Worm (Caenorhabditis elegans) whole organism, late embryonic: Measurements from ENCODE around the gene Y43D4A.6.

Experiments
- F13H6.1 ChIP-seq: sonication (generic microtip); optimal IDR thresholded peaks from 2 replicates; lab custom pipeline; 2016; ENCODE audit warnings: missing genetic modification characterization, missing compliant biosample characterization
- K09A11.1 ChIP-seq: sonication (generic microtip); optimal IDR thresholded peaks from 2 replicates; lab custom pipeline; 2017; ENCODE audit warnings: antibody characterized with exemption, mild to moderate bottlenecking, missing genetic modification characterization, missing compliant biosample characterization; ENCODE audit not compliant: insufficient read depth
- ahr-1 ChIP-seq: sonication (generic microtip); optimal IDR thresholded peaks from 2 replicates; lab custom pipeline; 2016; ENCODE audit warnings: missing genetic modification characterization, missing compliant biosample characterization
- ama-1 ChIP-seq: fragments of 150-350 bp; optimal IDR thresholded peaks from 2 replicates; lab custom pipeline; 2014
- ceh-18 ChIP-seq: sonication (generic microtip); optimal IDR thresholded peaks from 2 replicates; lab custom pipeline; 2016; ENCODE audit warnings: missing genetic modification characterization, missing compliant biosample characterization
- ceh-2 ChIP-seq: sonication (generic microtip); optimal IDR thresholded peaks from 2 replicates; lab custom pipeline; 2016; ENCODE audit warnings: missing genotype, missing genetic modification characterization, missing compliant biosample characterization
- ceh-22 ChIP-seq: sonication (generic microtip); optimal IDR thresholded peaks from 2 replicates; lab custom pipeline; 2017; ENCODE audit warnings: missing biosample characterization, missing genetic modification characterization
- ceh-34 ChIP-seq: sonication (generic microtip); optimal IDR thresholded peaks from 2 replicates; lab custom pipeline; 2016; ENCODE audit warnings: mild to moderate bottlenecking, missing genetic modification characterization, missing compliant biosample characterization
- ceh-48 ChIP-seq: sonication (generic microtip); optimal IDR thresholded peaks from 2 replicates; lab custom pipeline; 2016; ENCODE audit warnings: missing genetic modification characterization, inconsistent platforms, missing compliant biosample characterization
- che-1 ChIP-seq: sonication (generic microtip); optimal IDR thresholded peaks from 2 replicates; lab custom pipeline; 2016; ENCODE audit warnings: mild to moderate bottlenecking, missing genetic modification characterization, missing compliant biosample characterization
- dve-1 ChIP-seq: sonication (generic microtip); optimal IDR thresholded peaks from 2 replicates; lab custom pipeline; 2017; ENCODE audit warnings: antibody characterized with exemption, mild to moderate bottlenecking, missing genetic modification characterization, missing compliant biosample characterization
- ets-4 ChIP-seq: sonication (generic microtip); optimal IDR thresholded peaks from 2 replicates; lab custom pipeline; 2016; ENCODE audit warnings: missing genetic modification characterization, missing compliant biosample characterization
- eyg-1 ChIP-seq: sonication (generic microtip); optimal IDR thresholded peaks from 2 replicates; lab custom pipeline; 2016; ENCODE audit warnings: missing genotype, missing genetic modification characterization, missing compliant biosample characterization
- fax-1 ChIP-seq: sonication (generic microtip); optimal IDR thresholded peaks from 2 replicates; lab custom pipeline; 2016; ENCODE audit warnings: missing genotype, missing genetic modification characterization, missing compliant biosample characterization
- fkh-10 ChIP-seq: fragments of 150-350 bp; optimal IDR thresholded peaks from 2 replicates; lab custom pipeline; 2014; ENCODE audit warnings: missing biosample characterization, missing genetic modification reagents, missing genetic modification characterization
- gmeb-2 ChIP-seq: sonication (generic microtip); optimal IDR thresholded peaks from 2 replicates; lab custom pipeline; 2016; ENCODE audit warnings: missing genetic modification characterization, inconsistent platforms, missing compliant biosample characterization
- hlh-13 ChIP-seq: fragments of 200-800 bp; sonication (Bioruptor generic); optimal IDR thresholded peaks from 2 replicates; lab custom pipeline; 2018; ENCODE audit warnings: mild to moderate bottlenecking, missing genetic modification characterization, missing compliant biosample characterization
- hlh-15 ChIP-seq: sonication (generic microtip); optimal IDR thresholded peaks from 2 replicates; lab custom pipeline; 2016; ENCODE audit warnings: missing genetic modification characterization, missing compliant biosample characterization
- hlh-30 ChIP-seq: sonication (generic microtip); optimal IDR thresholded peaks from 2 replicates; lab custom pipeline; 2017; ENCODE audit warnings: antibody characterized with exemption, missing genetic modification characterization, missing compliant biosample characterization; ENCODE audit not compliant: insufficient read depth
- lim-6 ChIP-seq: sonication (generic microtip); optimal IDR thresholded peaks from 2 replicates; lab custom pipeline; 2016; ENCODE audit warnings: missing genetic modification characterization, missing compliant biosample characterization
- lin-11 ChIP-seq: fragments of 200-800 bp; sonication (Bioruptor generic); optimal IDR thresholded peaks from 2 replicates; lab custom pipeline; 2018; ENCODE audit warnings: mild to moderate bottlenecking, missing genetic modification characterization, missing compliant biosample characterization
- madf-2 ChIP-seq: sonication (generic microtip); optimal IDR thresholded peaks from 2 replicates; lab custom pipeline; 2017; ENCODE audit warnings: missing genetic modification characterization, missing compliant biosample characterization
- mec-3 ChIP-seq: sonication (generic microtip); optimal IDR thresholded peaks from 2 replicates; lab custom pipeline; 2016; ENCODE audit warnings: borderline replicate concordance, missing genetic modification characterization, missing compliant biosample characterization
- nfya-1 ChIP-seq: sonication (generic microtip); optimal IDR thresholded peaks from 2 replicates; lab custom pipeline; 2017; ENCODE audit warnings: missing genetic modification characterization, mild to moderate bottlenecking, missing compliant biosample characterization, antibody characterized with exemption, moderate library complexity
- npax-4 ChIP-seq: sonication (generic microtip); optimal IDR thresholded peaks from 2 replicates; lab custom pipeline; 2016; ENCODE audit warnings: missing genetic modification characterization, missing compliant biosample characterization
- pag-3 ChIP-seq: sonication (generic microtip); optimal IDR thresholded peaks from 2 replicates; lab custom pipeline; 2016; ENCODE audit warnings: missing compliant biosample characterization, missing genetic modification characterization, borderline replicate concordance
- pat-9 ChIP-seq: fragments of 200-800 bp; sonication (Bioruptor generic); optimal IDR thresholded peaks from 2 replicates; lab custom pipeline; 2018; ENCODE audit warnings: mild to moderate bottlenecking, missing genetic modification characterization, moderate library complexity, missing compliant biosample characterization
- pqm-1 ChIP-seq: sonication (generic microtip); optimal IDR thresholded peaks from 2 replicates; lab custom pipeline; 2016; ENCODE audit warnings: missing genetic modification characterization, missing compliant biosample characterization
- tbx-7 ChIP-seq: sonication (generic microtip); optimal IDR thresholded peaks from 2 replicates; lab custom pipeline; 2016; ENCODE audit warnings: missing genotype, missing genetic modification characterization, missing compliant biosample characterization
- ttx-3 ChIP-seq: sonication (generic microtip); optimal IDR thresholded peaks from 2 replicates; lab custom pipeline; 2016; ENCODE audit warnings: missing genetic modification reagents, missing genetic modification characterization, missing compliant biosample characterization
- unc-55 ChIP-seq: sonication (generic microtip); optimal IDR thresholded peaks from 2 replicates; lab custom pipeline; 2017; ENCODE audit warnings: missing biosample characterization, missing genetic modification reagents, missing genetic modification characterization

Gene Y43D4A.6

ce11 chrIV:16828698-16829097 lies 41.6 kb downstream of the Y43D4A.6 start, which contains the start of gene Y116A8A.6:
Y116A8A.6 (minus strand) TSS chrIV:16828798.
- TF ChIP-seq lim-6 (tag; lab: Kevin White, UChicago) = no peak
- no peak for TF ChIP-seq dve-1 (tag; lab: Kevin White, UChicago)
- no peak for TF ChIP-seq ceh-48 (tag; lab: Kevin White, UChicago)
- TF ChIP-seq hlh-30 = no peak
- no peak for TF ChIP-seq ets-4 (tag; lab: Kevin White, UChicago)
- no peak for TF ChIP-seq unc-55
- TF ChIP-seq hlh-15 = no peak
- no peak for TF ChIP-seq lin-11
- TF ChIP-seq ceh-22 (tag; lab: Kevin White, UChicago) = no peak
- no peak for TF ChIP-seq mec-3 (tag; lab: Kevin White, UChicago)
- no peak for TF ChIP-seq nfya-1
- TF ChIP-seq pag-3 (tag; lab: Kevin White, UChicago) = no peak

DNA sequence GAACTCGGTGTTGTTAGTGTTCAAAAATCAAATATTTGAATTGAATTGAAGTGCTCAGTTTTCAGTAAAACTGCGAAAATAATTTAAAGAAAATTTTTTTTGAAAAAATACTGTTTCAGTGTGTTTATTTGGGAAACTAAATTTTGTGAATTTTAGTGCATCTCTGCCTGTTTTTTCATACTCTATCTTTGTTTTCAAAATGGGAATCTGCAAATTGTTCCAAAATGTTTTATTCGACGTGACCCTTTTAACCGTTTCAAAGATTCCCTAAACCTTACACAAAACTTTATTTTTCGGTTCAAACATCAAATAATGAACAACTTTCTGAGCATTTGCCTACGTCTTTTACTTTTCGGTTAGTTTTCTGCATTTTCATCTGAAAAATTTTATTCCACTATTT lies 42.8 kb downstream of the Y43D4A.6 start, which contains the start of gene Y116A8A.7:
Gene Y116A8A.7, plus strand, starts transcription at position 301 of the 400 bp plus-strand sequence.
- no peak for TF ChIP-seq mec-3 (tag; lab: Kevin White, UChicago)
- TF ChIP-seq tbx-7 (tag; lab: Kevin White, UChicago) = no peak
- TF ChIP-seq npax-4 = no peak
- TF ChIP-seq ceh-18 (tag; lab: Kevin White, UChicago) = no peak
- no peak for TF ChIP-seq fax-1 (tag; lab: Kevin White, UChicago)
- no peak for TF ChIP-seq ttx-3 (tag; lab: Kevin White, UChicago)
- no peak for TF ChIP-seq gmeb-2 (tag; lab: Kevin White, UChicago)
- TF ChIP-seq eyg-1 (tag; lab: Kevin White, UChicago) = no peak
- no peak for TF ChIP-seq ama-1 (lab: Kevin White, UChicago)
- no peak for TF ChIP-seq ceh-2 (tag; lab: Kevin White, UChicago)
- TF ChIP-seq pat-9 (tag; lab: Kevin White, UChicago) = no peak
- TF ChIP-seq fkh-10 (GFP tag; lab: Kevin White, UChicago) = no peak
- no peak for TF ChIP-seq ahr-1 (tag; lab: Kevin White, UChicago)

DNA sequence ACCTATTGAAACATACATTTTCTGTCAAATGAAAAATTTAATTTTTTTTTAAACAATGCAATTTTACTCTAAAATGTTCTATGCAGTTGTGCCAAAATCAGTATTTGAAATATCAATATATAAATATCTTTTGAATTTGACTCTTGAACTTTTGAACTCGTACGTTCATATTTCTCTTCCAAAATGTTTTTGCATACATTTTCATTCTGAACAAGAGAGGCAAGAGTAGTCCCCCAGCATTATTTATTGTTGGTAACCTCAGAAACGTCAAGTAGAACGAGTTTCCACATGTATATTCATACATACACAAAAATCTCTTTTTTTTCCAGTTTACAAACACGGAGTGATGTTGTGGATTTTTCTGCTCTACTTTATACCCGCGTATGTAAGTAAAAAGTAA lies 44.2 kb downstream of the Y43D4A.6 start, which contains the start of gene clec-194:
Gene clec-194, plus strand, starts transcription at position 301 of the 400 bp plus-strand sequence.
- TF ChIP-seq ceh-34 (tag; lab: Kevin White, UChicago) (no peak), pat-9 (tag; lab: Kevin White, UChicago) (no peak), dve-1 (tag; lab: Kevin White, UChicago) (no peak), pag-3 (tag; lab: Kevin White, UChicago) (no peak), eyg-1 (tag; lab: Kevin White, UChicago) (no peak), fkh-10 (GFP tag; lab: Kevin White, UChicago) (no peak), hlh-13 (no peak), ceh-22 (tag; lab: Kevin White, UChicago) (no peak), nfya-1 (no peak), npax-4 (no peak), madf-2 (no peak), ahr-1 (tag; lab: Kevin White, UChicago) (no peak), che-1 (no peak), pqm-1 (tag; lab: Kevin White, UChicago) (no peak), F13H6.1 (tag; lab: Kevin White, UChicago) (no peak), K09A11.1 (tag; lab: Kevin White, UChicago) (no peak)
